Worm (Caenorhabditis elegans): ENCODE data around the gene T22F7.1.

T22F7.1 gene

DNA sequence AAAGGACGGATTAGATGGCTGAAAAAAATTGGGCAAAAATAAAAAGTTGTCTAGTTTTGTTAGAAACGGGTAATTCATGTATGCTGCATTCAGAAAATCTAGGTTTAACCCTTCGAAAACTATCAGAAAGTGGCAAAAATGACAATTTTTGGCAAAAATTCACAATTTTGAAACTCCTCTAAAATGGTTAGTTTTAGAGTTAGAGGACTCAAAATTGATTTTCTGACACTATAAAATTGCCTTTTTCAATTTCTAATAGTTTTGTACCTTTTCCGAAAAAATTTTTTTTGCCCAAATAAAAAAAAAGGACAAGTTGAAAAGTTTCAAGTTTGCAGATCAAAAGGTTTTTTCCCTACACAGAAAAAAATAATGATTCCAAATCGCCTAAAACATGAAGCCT, 34.7 kb downstream of the T22F7.1 start:
- TF ChIP-seq him-1 (tag; optimal IDR thresholded peaks at IDR 0.05) (peak; percentile 91), sdz-38 (tag; optimal IDR thresholded peaks at IDR 0.05) (no peak)

DNA sequence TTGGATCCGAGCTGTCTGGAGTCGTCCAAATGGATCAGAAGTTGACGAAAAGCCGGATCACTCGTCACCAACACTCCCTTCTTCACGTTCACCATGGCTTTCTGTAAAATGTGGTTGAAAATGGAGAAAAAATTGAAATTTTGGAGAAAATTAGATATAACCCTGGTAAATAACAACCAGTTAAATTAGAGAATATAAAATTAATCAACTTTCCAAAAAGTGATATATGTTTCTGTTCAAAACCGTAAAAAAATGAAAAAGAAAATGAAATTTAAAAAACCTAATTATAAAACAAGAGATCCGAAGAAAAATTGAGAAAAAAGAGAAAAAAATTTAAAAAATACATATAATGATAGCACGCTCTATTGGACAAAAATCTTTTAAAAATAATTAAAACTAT, 35.6 kb downstream of the T22F7.1 start, which contains the start of gene gtf-2H5:
TSS of gene gtf-2H5 (minus strand) at position 101 of the 400 bp plus-strand sequence.
- TF ChIP-seq nfyb-1 (GFP tag; IDR thresholded peaks at IDR 0.05): no peak
- TF ChIP-seq C06A6.2 (GFP tag; conservative IDR thresholded peaks at IDR 0.05): no peak
- TF ChIP-seq cebp-1 (GFP tag; IDR thresholded peaks at IDR 0.05): no peak
- TF ChIP-seq cebp-1 (tag; optimal IDR thresholded peaks at IDR 0.05): no peak

DNA sequence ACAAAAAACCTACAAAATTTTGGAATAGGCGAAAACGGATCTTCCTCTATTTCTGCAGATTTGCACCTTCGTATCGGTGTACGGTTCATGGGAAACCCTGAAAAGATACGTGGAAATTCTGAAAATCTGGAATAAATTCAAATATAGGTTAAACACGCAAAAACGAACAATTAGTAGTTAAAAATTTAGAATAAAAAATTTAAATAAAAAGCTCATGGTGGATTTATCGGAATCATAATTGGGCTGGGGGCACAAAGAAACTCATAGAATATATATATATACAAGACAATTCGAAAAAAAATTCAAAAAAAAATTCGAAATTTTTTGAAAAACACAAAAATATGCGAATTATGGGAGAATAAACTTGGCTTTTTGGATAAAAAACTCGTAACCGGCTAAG, 45.1 kb downstream of the T22F7.1 start, which contains the start of gene helq-1:
TSS of gene helq-1 (minus strand) at position 101 of the 400 bp plus-strand sequence.
- TF ChIP-seq Y67H2A.10 (GFP tag; conservative IDR thresholded peaks at IDR 0.05) (no peak), nfya-2 (GFP tag; IDR thresholded peaks at IDR 0.05) (no peak), fkh-3 (tag; optimal IDR thresholded peaks at IDR 0.05) (no peak), egrh-3 (GFP tag; IDR thresholded peaks at IDR 0.05) (no peak), snpc-3.4 (tag; optimal IDR thresholded peaks at IDR 0.05) (no peak), attf-6 (GFP tag; IDR thresholded peaks at IDR 0.05) (no peak), cebp-2 (GFP tag; IDR thresholded peaks at IDR 0.05) (no peak), ceh-79 (tag; optimal IDR thresholded peaks at IDR 0.05) (no peak), bed-2 (GFP tag; IDR thresholded peaks at IDR 0.05) (no peak), madf-6 (GFP tag; IDR thresholded peaks at IDR 0.05) (no peak), aptf-3 (GFP tag; IDR thresholded peaks at IDR 0.05) (no peak), egl-44 (GFP tag; IDR thresholded peaks at IDR 0.05) (no peak)

DNA sequence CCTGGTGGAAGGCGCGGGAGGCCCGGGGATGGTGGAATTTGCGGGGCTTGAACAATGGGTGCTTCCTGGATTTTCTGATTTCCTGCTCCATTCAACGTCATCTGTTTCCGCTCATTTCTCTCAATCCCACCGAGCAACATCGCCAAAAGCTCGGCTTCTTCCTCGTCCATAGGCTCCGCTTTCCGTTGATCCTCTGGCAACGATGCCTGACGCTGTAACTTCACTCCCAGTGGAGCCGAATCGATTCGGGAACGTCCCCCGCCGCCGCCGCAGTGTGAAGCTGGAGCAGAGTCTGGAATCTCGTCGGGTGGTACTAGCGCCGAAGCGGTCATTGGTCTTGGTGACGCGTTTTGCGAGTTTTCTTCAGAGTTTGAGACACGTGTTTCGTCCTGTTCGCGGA, 53.6 kb downstream of the T22F7.1 start:
- no peak for TF ChIP-seq T07F8.4 (tag; optimal IDR thresholded peaks at IDR 0.05)
- TF ChIP-seq lsy-27 (tag; optimal IDR thresholded peaks at IDR 0.05; ENCODE audit: borderline replicate concordance, insufficient read depth): no peak
- no peak for TF ChIP-seq nhr-179 (tag; optimal IDR thresholded peaks at IDR 0.05)
- TF ChIP-seq dpl-1 (GFP tag; optimal IDR thresholded peaks at IDR 0.05): no peak
- TF ChIP-seq egl-18 (GFP tag; IDR thresholded peaks at IDR 0.05): no peak
- no peak for TF ChIP-seq fkh-3 (tag; optimal IDR thresholded peaks at IDR 0.05)
- no peak for TF ChIP-seq ama-1 (optimal IDR thresholded peaks at IDR 0.05)
- no peak for TF ChIP-seq ama-1 (GFP tag; optimal IDR thresholded peaks at IDR 0.05)
- no peak for TF ChIP-seq him-1 (tag; optimal IDR thresholded peaks at IDR 0.05)
- TF ChIP-seq F57C9.4 (tag; optimal IDR thresholded peaks at IDR 0.05): no peak
- TF ChIP-seq egrh-3 (GFP tag; IDR thresholded peaks at IDR 0.05): peak; percentile 42; the same call in 1 of the 2 replicates
- TF ChIP-seq snpc-1.3 (tag; optimal IDR thresholded peaks at IDR 0.05; ENCODE audit: insufficient read depth): no peak
- no peak for TF ChIP-seq rec-8 (tag; optimal IDR thresholded peaks at IDR 0.05)
- TF ChIP-seq xnd-1 (tag; optimal IDR thresholded peaks at IDR 0.05): no peak
- TF ChIP-seq zfh-2 (GFP tag; conservative IDR thresholded peaks at IDR 0.05): peak; percentile 70
- TF ChIP-seq ztf-28 (GFP tag; IDR thresholded peaks at IDR 0.05): 0 out of 2 replicates have a peak, but pooled peaks have one; percentile 36
- TF ChIP-seq ceh-91 (GFP tag; IDR thresholded peaks at IDR 0.05): no peak
- TF ChIP-seq K11D2.4 (GFP tag; IDR thresholded peaks at IDR 0.05): no peak

Data from whole organism, young adult.